Worm (Caenorhabditis elegans): ENCODE measurements around the gene Y69A2AR.32.

DNA sequence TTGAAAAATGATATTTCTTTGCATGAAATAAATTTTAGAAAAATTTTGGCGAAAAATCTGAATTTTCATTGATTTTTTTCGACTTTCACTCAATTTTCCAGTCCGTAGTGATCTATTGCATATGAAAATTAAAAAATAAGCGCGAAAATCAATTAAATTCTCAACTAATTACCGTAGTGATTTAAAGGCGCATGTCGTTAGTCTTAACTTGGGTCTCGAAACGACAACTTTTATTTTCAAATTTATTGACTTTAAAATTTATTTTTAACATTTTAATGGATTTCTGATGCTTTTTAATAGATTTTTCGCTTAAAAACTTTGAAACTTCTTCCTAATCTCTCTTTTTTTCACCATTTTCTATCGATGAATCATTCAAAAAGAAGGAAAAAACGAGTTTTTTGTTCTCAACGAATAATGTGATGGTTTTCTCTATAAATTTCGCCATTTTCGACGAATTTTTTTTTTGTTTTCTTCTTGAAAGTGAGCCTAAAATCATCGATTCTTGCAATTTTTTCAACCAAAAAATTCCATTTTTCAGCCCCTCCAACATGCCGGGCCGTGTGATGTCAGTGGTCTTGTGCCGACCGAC, 2.6 kb upstream of the Y69A2AR.32 start, which contains the start of gene vamp-7:
- TF ChIP-seq nhr-11 (tag; optimal IDR thresholded peaks at IDR 0.05) (no peak), K09A11.1 (tag; optimal IDR thresholded peaks at IDR 0.05; ENCODE audit: insufficient read depth) (no peak), ceh-9 (tag; optimal IDR thresholded peaks at IDR 0.05) (no peak), pag-3 (tag; optimal IDR thresholded peaks at IDR 0.05; ENCODE audit: borderline replicate concordance) (no peak), fkh-10 (GFP tag; optimal IDR thresholded peaks at IDR 0.05) (no peak), ama-1 (optimal IDR thresholded peaks at IDR 0.05) (no peak), ceh-18 (tag; optimal IDR thresholded peaks at IDR 0.05) (no peak)

Data from whole organism, late embryonic.